Fruit fly (Drosophila melanogaster) whole organism, embryonic: Measurements from ENCODE around the gene gro.
A peak's percentile ranks its signal among the peaks of the same experiment; 100 is the strongest.

Experiments
- Ada2b ChIP-seq: fragments of 200-800 bp; sonication (Bioruptor generic); IDR thresholded peaks from 2 replicates; pipeline ENCODE4 v1.3.6; 2022; ENCODE audit warnings: missing biosample characterization, missing genetic modification characterization
- CG10209 ChIP-seq: fragments of 200-800 bp; sonication (Bioruptor generic); optimal IDR thresholded peaks from 3 replicates; lab custom pipeline; 2017; ENCODE audit warnings: missing biosample characterization, mild to moderate bottlenecking, missing genetic modification characterization, missing genetic modification reagents
- CG11247 ChIP-seq: fragments of 200-800 bp; sonication (Bioruptor generic); IDR thresholded peaks from 2 replicates; pipeline ENCODE4 v1.3.6; 2022; ENCODE audit warnings: missing biosample characterization, missing genetic modification characterization
- CG15269 ChIP-seq: fragments of 200-800 bp; sonication (Bioruptor generic); optimal IDR thresholded peaks from 2 replicates; lab custom pipeline; 2018; ENCODE audit warnings: missing biosample characterization, mild to moderate bottlenecking, missing genetic modification characterization, moderate library complexity
- CG15479 ChIP-seq: fragments of 200-800 bp; sonication (Bioruptor generic); optimal IDR thresholded peaks from 3 replicates; lab custom pipeline; 2019; ENCODE audit warnings: missing biosample characterization, mild to moderate bottlenecking, missing genetic modification characterization, moderate library complexity
- CG17912 ChIP-seq: fragments of 200-800 bp; sonication (Bioruptor generic); optimal IDR thresholded peaks from 2 replicates; lab custom pipeline; 2018; ENCODE audit warnings: missing biosample characterization, mild to moderate bottlenecking, missing genetic modification characterization
- CG2199 ChIP-seq: fragments of 200-800 bp; sonication (Bioruptor generic); IDR thresholded peaks from 3 replicates; pipeline ENCODE4 v1.3.6; 2022; ENCODE audit warnings: missing biosample characterization, missing genetic modification characterization
- CG4360 ChIP-seq: fragments of 200-800 bp; sonication (Bioruptor generic); IDR thresholded peaks from 2 replicates; pipeline ENCODE4 v1.3.6; 2022; ENCODE audit warnings: missing biosample characterization, missing genetic modification characterization
- CG43689 ChIP-seq: fragments of 200-800 bp; sonication (Bioruptor generic); IDR thresholded peaks from 2 replicates; pipeline ENCODE4 v1.3.6; 2022; ENCODE audit warnings: missing biosample characterization, missing genetic modification characterization
- CG6175 ChIP-seq: fragments of 200-800 bp; sonication (Bioruptor generic); IDR thresholded peaks from 3 replicates; pipeline ENCODE4 v1.3.6; 2022; ENCODE audit warnings: missing biosample characterization, missing genetic modification characterization
- CG6272 ChIP-seq: fragments of 200-800 bp; sonication (Bioruptor generic); IDR thresholded peaks from 2 replicates; pipeline ENCODE4 v1.3.6; 2022; ENCODE audit warnings: missing biosample characterization, missing genetic modification characterization
- CG7786 ChIP-seq: fragments of 200-800 bp; sonication (Bioruptor generic); optimal IDR thresholded peaks from 2 replicates; lab custom pipeline; 2016; ENCODE audit warnings: missing biosample characterization, missing genetic modification characterization
- CG8944 ChIP-seq: fragments of 200-800 bp; sonication (Bioruptor generic); optimal IDR thresholded peaks from 3 replicates; lab custom pipeline; 2016; ENCODE audit warnings: missing biosample characterization, missing genetic modification characterization
- Dbx ChIP-seq: fragments of 200-800 bp; sonication (Bioruptor generic); IDR thresholded peaks from 3 replicates; pipeline ENCODE4 v1.3.6; 2022; ENCODE audit warnings: missing biosample characterization, missing genetic modification characterization
- Deaf1 ChIP-seq: fragments of 200-800 bp; optimal IDR thresholded peaks from 3 replicates; lab custom pipeline; 2019; ENCODE audit warnings: missing biosample characterization, mild to moderate bottlenecking, missing genetic modification characterization, moderate library complexity
- HLHmδ ChIP-seq: fragments of 200-800 bp; sonication (Bioruptor generic); optimal IDR thresholded peaks from 2 replicates; lab custom pipeline; 2018; ENCODE audit warnings: missing biosample characterization, mild to moderate bottlenecking, missing genetic modification characterization, moderate library complexity
- Kr ChIP-seq: fragments of 200-800 bp; sonication (Bioruptor generic); optimal IDR thresholded peaks from 2 replicates; lab custom pipeline; 2017; ENCODE audit warnings: missing biosample characterization, mild to moderate bottlenecking, missing genetic modification characterization
- Nf-YC ChIP-seq: fragments of 200-800 bp; optimal IDR thresholded peaks from 3 replicates; lab custom pipeline; 2019; ENCODE audit warnings: missing biosample characterization, mild to moderate bottlenecking, missing genetic modification characterization, moderate library complexity
- Stat92E ChIP-seq, 3 experiments: fragments of >200 bp in 2 of 3; fragments of 200-800 bp in 1 of 3; sonication (Bioruptor generic) in 1 of 3; optimal IDR thresholded peaks; 2 replicates each; lab custom pipeline; 2017 to 2019; ENCODE audit warnings: missing biosample characterization in 3 of 3, missing genetic modification characterization in 3 of 3, mild to moderate bottlenecking in 1 of 3, moderate library complexity in 1 of 3
- Xrp1 ChIP-seq: fragments of 200-800 bp; sonication (Bioruptor generic); IDR thresholded peaks from 2 replicates; pipeline ENCODE4 v1.3.6; 2022; ENCODE audit warnings: missing biosample characterization, missing genetic modification characterization
- abd-A ChIP-seq: fragments of 200-800 bp; sonication (Bioruptor generic); optimal IDR thresholded peaks from 3 replicates; lab custom pipeline; 2019; ENCODE audit warnings: missing biosample characterization, mild to moderate bottlenecking, missing genetic modification characterization, moderate library complexity
- ac ChIP-seq: fragments of 200-800 bp; sonication (Bioruptor generic); optimal IDR thresholded peaks from 3 replicates; lab custom pipeline; 2017; ENCODE audit warnings: missing biosample characterization, mild to moderate bottlenecking, missing genetic modification characterization
- cad ChIP-seq: fragments of >200 bp; optimal IDR thresholded peaks from 2 replicates; lab custom pipeline; 2017; ENCODE audit warnings: missing biosample characterization, missing genetic modification characterization
- cg ChIP-seq: fragments of 200-800 bp; sonication (Bioruptor generic); optimal IDR thresholded peaks from 3 replicates; lab custom pipeline; 2019; ENCODE audit warnings: missing biosample characterization, mild to moderate bottlenecking, missing genetic modification characterization, moderate library complexity
- chm ChIP-seq: fragments of 200-800 bp; sonication (Bioruptor generic); IDR thresholded peaks from 2 replicates; pipeline ENCODE4 v1.3.6; 2022; ENCODE audit warnings: missing biosample characterization, missing genetic modification characterization
- da ChIP-seq: fragments of 200-800 bp; sonication (Bioruptor generic); optimal IDR thresholded peaks from 2 replicates; lab custom pipeline; 2016; ENCODE audit warnings: missing biosample characterization, missing genetic modification characterization
- disco-r ChIP-seq: fragments of 200-800 bp; sonication (Bioruptor generic); optimal IDR thresholded peaks from 2 replicates; lab custom pipeline; 2016; ENCODE audit warnings: missing biosample characterization, missing genetic modification characterization
- fru ChIP-seq: fragments of >200 bp; optimal IDR thresholded peaks from 2 replicates; lab custom pipeline; 2017
- gcm ChIP-seq: fragments of 200-800 bp; sonication (Bioruptor generic); optimal IDR thresholded peaks from 2 replicates; lab custom pipeline; 2019; ENCODE audit warnings: missing biosample characterization, mild to moderate bottlenecking, missing genetic modification characterization, moderate library complexity
- grn ChIP-seq: fragments of 200-800 bp; sonication (Bioruptor generic); optimal IDR thresholded peaks from 3 replicates; lab custom pipeline; 2017; ENCODE audit warnings: missing biosample characterization, missing genetic modification characterization
- hth ChIP-seq: fragments of >200 bp; optimal IDR thresholded peaks from 2 replicates; lab custom pipeline; 2017; ENCODE audit warnings: inconsistent platforms
- kah ChIP-seq: fragments of 200-800 bp; sonication (Bioruptor generic); optimal IDR thresholded peaks from 2 replicates; lab custom pipeline; 2018; ENCODE audit warnings: missing biosample characterization, mild to moderate bottlenecking, missing genetic modification characterization
- kni ChIP-seq: fragments of 200-800 bp; sonication (Bioruptor generic); optimal IDR thresholded peaks from 3 replicates; lab custom pipeline; 2017; ENCODE audit warnings: mild to moderate bottlenecking, missing biosample characterization, missing genetic modification reagents, missing genetic modification characterization
- lov ChIP-seq, 2 experiments: fragments of 200-800 bp in 1 of 2; fragments of >200 bp in 1 of 2; sonication (Bioruptor generic) in 1 of 2; IDR thresholded peaks in 1 of 2; optimal IDR thresholded peaks in 1 of 2; 2 replicates in 1 of 2; 3 replicates in 1 of 2; pipeline versions ENCODE4 v1.3.6 to Lab custom; 2017 to 2022; ENCODE audit warnings: missing biosample characterization in 1 of 2, missing genetic modification characterization in 1 of 2
- nerfin-2 ChIP-seq: fragments of 200-800 bp; sonication (Bioruptor generic); IDR thresholded peaks from 2 replicates; pipeline ENCODE4 v1.3.6; 2022; ENCODE audit warnings: missing biosample characterization, missing genetic modification characterization; ENCODE audit not compliant: partially characterized antibody
- oc ChIP-seq: fragments of 200-800 bp; sonication (Bioruptor generic); optimal IDR thresholded peaks from 2 replicates; lab custom pipeline; 2018; ENCODE audit warnings: missing biosample characterization, mild to moderate bottlenecking, missing genetic modification characterization, moderate library complexity
- odd ChIP-seq: fragments of 200-800 bp; sonication (Bioruptor generic); optimal IDR thresholded peaks from 2 replicates; lab custom pipeline; 2017; ENCODE audit warnings: missing biosample characterization, mild to moderate bottlenecking, missing genetic modification characterization
- pros ChIP-seq: fragments of 200-800 bp; sonication (Bioruptor generic); optimal IDR thresholded peaks from 3 replicates; lab custom pipeline; 2019; ENCODE audit warnings: missing biosample characterization, mild to moderate bottlenecking, missing genetic modification characterization, moderate library complexity
- ro ChIP-seq: fragments of 200-800 bp; sonication (Bioruptor generic); IDR thresholded peaks from 2 replicates; pipeline ENCODE4 v1.3.6; 2022; ENCODE audit warnings: missing biosample characterization, missing genetic modification characterization
- sens ChIP-seq: fragments of 200-800 bp; sonication (Bioruptor generic); peaks from one replicate; lab custom pipeline; 2016; ENCODE audit warnings: missing biosample characterization, missing genetic modification characterization
- so ChIP-seq: fragments of 200-800 bp; sonication (Bioruptor generic); IDR thresholded peaks from 3 replicates; pipeline ENCODE4 v1.3.6; 2022; ENCODE audit warnings: missing biosample characterization, missing genetic modification characterization
- sr ChIP-seq: fragments of 200-800 bp; sonication (Bioruptor generic); IDR thresholded peaks from 3 replicates; pipeline ENCODE4 v1.3.6; 2022; ENCODE audit warnings: missing biosample characterization, missing genetic modification characterization
- tin ChIP-seq: fragments of 200-800 bp; sonication (Bioruptor generic); optimal IDR thresholded peaks from 3 replicates; lab custom pipeline; 2016; ENCODE audit warnings: missing biosample characterization, missing genetic modification characterization
- tll ChIP-seq, 2 experiments: fragments of 200-800 bp in 1 of 2; fragments of >200 bp in 1 of 2; sonication (Bioruptor generic) in 1 of 2; optimal IDR thresholded peaks; 2 replicates each; lab custom pipeline; 2017 to 2019; ENCODE audit warnings: missing biosample characterization in 2 of 2, missing genetic modification characterization in 2 of 2, mild to moderate bottlenecking in 1 of 2, moderate library complexity in 1 of 2
- twi ChIP-seq: fragments of 200-800 bp; optimal IDR thresholded peaks from 2 replicates; lab custom pipeline; 2019; ENCODE audit warnings: missing biosample characterization, mild to moderate bottlenecking, missing genetic modification characterization, moderate library complexity
- usp ChIP-seq: fragments of >200 bp; optimal IDR thresholded peaks from 2 replicates; lab custom pipeline; 2017; ENCODE audit warnings: missing biosample characterization, missing genetic modification characterization
- vnd ChIP-seq: fragments of 200-800 bp; sonication (Bioruptor generic); IDR thresholded peaks from 3 replicates; pipeline ENCODE4 v1.3.6; 2022; ENCODE audit warnings: missing biosample characterization, missing genetic modification characterization; ENCODE audit not compliant: partially characterized antibody
- zen ChIP-seq: fragments of 200-800 bp; sonication (Bioruptor generic); optimal IDR thresholded peaks from 3 replicates; lab custom pipeline; 2018; ENCODE audit warnings: missing biosample characterization, mild to moderate bottlenecking, missing genetic modification characterization, moderate library complexity

gro gene

DNA sequence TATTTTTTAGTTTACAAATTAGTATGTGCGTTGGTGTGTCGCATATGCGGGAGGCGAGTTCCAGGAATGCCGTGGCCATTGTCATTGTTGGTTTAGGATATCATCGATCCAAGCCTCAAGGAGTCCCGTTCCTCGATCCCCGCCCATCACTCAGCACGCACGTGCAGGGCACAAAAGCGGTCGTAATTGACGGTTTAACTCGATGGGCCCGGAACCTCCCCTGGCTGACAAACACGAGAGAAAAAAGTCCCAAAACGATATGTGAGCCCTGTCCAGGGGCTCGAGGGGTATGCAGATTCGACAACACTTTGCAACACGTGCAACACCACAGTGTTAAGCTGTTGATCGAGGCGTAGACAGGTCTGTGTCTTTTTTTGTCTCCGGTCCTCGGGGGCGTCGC lies 13.6 kb upstream of the gro start (continued):
- TF ChIP-seq tll (GFP tag; optimal IDR thresholded peaks at IDR 0.05; lab: Kevin White, UChicago) (peak in 1 of 2 experiments; percentile 4), twi (tag; lab: Kevin White, UChicago) (peak; percentile 84), CG15479 (peak; percentile 35), disco-r (GFP tag; lab: Kevin White, UChicago) (no peak)

DNA sequence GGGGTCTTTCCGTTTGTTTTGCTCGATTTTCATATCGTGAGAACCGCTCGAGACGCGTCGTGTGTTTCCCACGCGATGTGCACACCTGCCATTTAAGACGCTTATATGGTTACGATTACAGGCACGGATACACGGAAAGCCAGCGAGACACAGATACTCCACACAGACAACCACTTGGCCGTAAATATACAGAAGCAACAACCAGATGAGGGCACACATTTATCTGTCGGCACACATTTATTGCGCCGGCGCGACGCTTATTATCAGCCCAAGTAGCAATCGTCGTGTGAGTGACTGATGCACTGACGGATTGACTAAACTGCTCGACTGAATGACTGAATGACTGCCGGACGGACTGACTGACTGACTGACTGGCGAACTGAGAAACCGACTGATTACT lies 11.0 kb upstream of the gro start:
- TF ChIP-seq chm (GFP tag; lab: Robert Waterston, UW): peak; percentile 44; the same call in 1 of the 2 replicates
- peak; percentile 71 for TF ChIP-seq CG15269 (tag; lab: Kevin White, UChicago)
- peak; percentile 80 for TF ChIP-seq HLHmδ
- TF ChIP-seq abd-A (tag; lab: Kevin White, UChicago): peak; percentile 52
- no peak for TF ChIP-seq CG43689
- TF ChIP-seq vnd: no peak
- TF ChIP-seq twi (tag; lab: Kevin White, UChicago): peak; percentile 79
- TF ChIP-seq gcm (GFP tag; lab: Kevin White, UChicago): peak; percentile 21
- no peak for TF ChIP-seq so (GFP tag; lab: Robert Waterston, UW)
- TF ChIP-seq Deaf1 (tag; lab: Kevin White, UChicago): peak; percentile 37
- peak; percentile 93 for TF ChIP-seq CG15479
- TF ChIP-seq Stat92E (GFP tag; optimal IDR thresholded peaks at IDR 0.05; lab: Kevin White, UChicago): peak in 1 of 3 experiments; percentile 6
- no peak for TF ChIP-seq nerfin-2 (GFP tag; lab: Robert Waterston, UW)
- TF ChIP-seq CG6175 (GFP tag; lab: Robert Waterston, UW): no peak
- no peak for TF ChIP-seq CG7786 (GFP tag; lab: Kevin White, UChicago)
- no peak for TF ChIP-seq CG8944 (GFP tag; lab: Kevin White, UChicago)
- peak in 1 of 2 experiments; percentile 91 for TF ChIP-seq tll (GFP tag; optimal IDR thresholded peaks at IDR 0.05; lab: Kevin White, UChicago)
- 0 out of 2 replicates have a peak, but pooled peaks have one; percentile 46 for TF ChIP-seq CG4360
- peak; percentile 64 for TF ChIP-seq kah
- no peak for TF ChIP-seq CG11247 (GFP tag; lab: Robert Waterston, UW)
- peak; percentile 66 for TF ChIP-seq hth (lab: Kevin White, UChicago)
- peak; percentile 97 for TF ChIP-seq zen (tag; lab: Kevin White, UChicago)
- TF ChIP-seq Nf-YC (tag; lab: Kevin White, UChicago): no peak
- 0 out of 3 replicates have a peak, but pooled peaks have one; percentile 33 for TF ChIP-seq sr
- no peak for TF ChIP-seq tin (GFP tag; lab: Kevin White, UChicago)
- peak; percentile 89 for TF ChIP-seq CG10209 (GFP tag; lab: Kevin White, UChicago)
- TF ChIP-seq grn (GFP tag; lab: Kevin White, UChicago): peak; percentile 47
- TF ChIP-seq kni (GFP tag; lab: Kevin White, UChicago): peak; percentile 84
- TF ChIP-seq Dbx (GFP tag; lab: Robert Waterston, UW): no peak
- peak; percentile 10 for TF ChIP-seq CG17912 (GFP tag; lab: Kevin White, UChicago)
- peak; percentile 57; the same call in 1 of the 3 replicates for TF ChIP-seq CG2199 (GFP tag; lab: Robert Waterston, UW)
- no peak for TF ChIP-seq usp (GFP tag; lab: Kevin White, UChicago)
- peak; percentile 63 for TF ChIP-seq fru (lab: Kevin White, UChicago)
- peak; percentile 78 for TF ChIP-seq cg (GFP tag; lab: Kevin White, UChicago)
- TF ChIP-seq sens (GFP tag; lab: Kevin White, UChicago): no peak
- TF ChIP-seq pros (GFP tag; lab: Kevin White, UChicago): peak; percentile 75
- TF ChIP-seq ac: peak; percentile 90
- TF ChIP-seq cad (GFP tag; lab: Kevin White, UChicago): peak; percentile 47
- no peak for TF ChIP-seq ro (GFP tag; lab: Robert Waterston, UW)
- TF ChIP-seq Xrp1 (GFP tag; lab: Robert Waterston, UW): peak; percentile 11; the same call in 1 of the 2 replicates
- peak; percentile 100 for TF ChIP-seq lov (optimal IDR thresholded peaks at IDR 0.05; lab: Kevin White, UChicago)
- no peak for TF ChIP-seq lov (GFP tag; IDR thresholded peaks at IDR 0.05; lab: Robert Waterston, UW)
- TF ChIP-seq Ada2b: no peak
- no peak for TF ChIP-seq CG6272
- TF ChIP-seq da (GFP tag; lab: Kevin White, UChicago): peak; percentile 45
- peak; percentile 68 for TF ChIP-seq oc (tag; lab: Kevin White, UChicago)
- peak; percentile 64 for TF ChIP-seq odd (GFP tag; lab: Kevin White, UChicago)
- TF ChIP-seq Kr: peak; percentile 54
